Worm (Caenorhabditis elegans) whole organism, L1 larva: ENCODE data around the gene srt-7.
"Not testable (repeated sequence)": the region's sequence is repeated elsewhere in the genome, so short reads cannot be mapped to it uniquely, and the experiment has no call there.

ENCODE experiments used
- C16A3.4 ChIP-seq: fragments of 150-350 bp; optimal IDR thresholded peaks from 2 replicates; lab custom pipeline; 2014; ENCODE audit warnings: missing biosample characterization, missing genetic modification characterization
- C34B4.2 ChIP-seq: sonication (generic microtip); optimal IDR thresholded peaks from 2 replicates; lab custom pipeline; 2017; ENCODE audit warnings: mild to moderate bottlenecking, missing genetic modification characterization, missing compliant biosample characterization
- alr-1 ChIP-seq: fragments of 200-800 bp; sonication (Bioruptor generic); optimal IDR thresholded peaks from 2 replicates; lab custom pipeline; 2018; ENCODE audit warnings: borderline replicate concordance, mild to moderate bottlenecking, missing genetic modification characterization, missing compliant biosample characterization
- aly-2 ChIP-seq: fragments of 150-350 bp; optimal IDR thresholded peaks from 2 replicates; lab custom pipeline; 2014; ENCODE audit warnings: missing biosample characterization, missing genetic modification characterization
- ama-1 ChIP-seq: fragments of 150-350 bp; optimal IDR thresholded peaks from 2 replicates; lab custom pipeline; 2014
- blmp-1 ChIP-seq: fragments of 150-350 bp; optimal IDR thresholded peaks from 2 replicates; lab custom pipeline; 2014; ENCODE audit warnings: missing biosample characterization, missing genetic modification characterization
- ceh-90 ChIP-seq: sonication (generic microtip); optimal IDR thresholded peaks from 2 replicates; lab custom pipeline; 2016; ENCODE audit warnings: missing genetic modification characterization, missing compliant biosample characterization
- dpl-1 ChIP-seq, 3 experiments: fragments of 150-350 bp in 2 of 3; sonication (generic microtip) in 1 of 3; optimal IDR thresholded peaks; 2 replicates each; lab custom pipeline; 2014 to 2017; ENCODE audit warnings: missing biosample characterization in 3 of 3, missing genetic modification characterization in 3 of 3, missing genetic modification reagents in 3 of 3
- efl-1 ChIP-seq, 4 experiments: fragments of 150-350 bp; optimal IDR thresholded peaks in 3 of 4; peaks in 1 of 4; 1 replicate in 1 of 4; 2 replicates in 3 of 4; lab custom pipeline; 2014; ENCODE audit warnings: missing biosample characterization in 2 of 4, missing genetic modification characterization in 2 of 4, missing genetic modification reagents in 2 of 4
- elt-2 ChIP-seq: sonication (generic microtip); optimal IDR thresholded peaks from 2 replicates; lab custom pipeline; 2016; ENCODE audit warnings: missing genetic modification characterization, mild to moderate bottlenecking, inconsistent platforms, missing compliant biosample characterization, missing genetic modification reagents
- fkh-8 ChIP-seq: sonication (generic microtip); optimal IDR thresholded peaks from 2 replicates; lab custom pipeline; 2016; ENCODE audit warnings: mild to moderate bottlenecking, missing genetic modification characterization, missing compliant biosample characterization
- fos-1 ChIP-seq: fragments of 150-350 bp; optimal IDR thresholded peaks from 2 replicates; lab custom pipeline; 2014; ENCODE audit warnings: missing biosample characterization, missing genetic modification characterization
- hpl-2 ChIP-seq: fragments of 150-350 bp; optimal IDR thresholded peaks from 2 replicates; lab custom pipeline; 2014; ENCODE audit warnings: missing biosample characterization, missing genetic modification reagents, missing genetic modification characterization
- lin-13 ChIP-seq: fragments of 150-350 bp; optimal IDR thresholded peaks from 2 replicates; lab custom pipeline; 2014; ENCODE audit warnings: missing biosample characterization, missing genetic modification reagents, missing genetic modification characterization
- lir-3 ChIP-seq: sonication (generic microtip); optimal IDR thresholded peaks from 2 replicates; lab custom pipeline; 2016; ENCODE audit warnings: mild to moderate bottlenecking, missing genetic modification characterization, moderate library complexity, missing compliant biosample characterization; ENCODE audit not compliant: poor library complexity
- lsy-2 ChIP-seq, 2 experiments: fragments of 150-350 bp; optimal IDR thresholded peaks; 2 replicates each; lab custom pipeline; 2014; ENCODE audit warnings: missing biosample characterization in 2 of 2, missing genetic modification characterization in 2 of 2
- mep-1 ChIP-seq: fragments of 150-350 bp; optimal IDR thresholded peaks from 2 replicates; lab custom pipeline; 2014; ENCODE audit warnings: missing biosample characterization, missing genetic modification characterization
- nhr-71 ChIP-seq: sonication (generic microtip); optimal IDR thresholded peaks from 2 replicates; lab custom pipeline; 2016; ENCODE audit warnings: mild to moderate bottlenecking, missing genetic modification characterization, moderate library complexity, missing compliant biosample characterization
- nhr-77 ChIP-seq: fragments of 150-350 bp; optimal IDR thresholded peaks from 2 replicates; lab custom pipeline; 2014; ENCODE audit warnings: missing biosample characterization, missing genetic modification characterization
- nhr-90 ChIP-seq: sonication (generic microtip); optimal IDR thresholded peaks from 2 replicates; lab custom pipeline; 2016; ENCODE audit warnings: mild to moderate bottlenecking, missing genetic modification characterization, missing compliant biosample characterization; ENCODE audit not compliant: poor library complexity
- pag-3 ChIP-seq: sonication (generic microtip); optimal IDR thresholded peaks from 2 replicates; lab custom pipeline; 2017; ENCODE audit warnings: missing genetic modification characterization, mild to moderate bottlenecking, missing compliant biosample characterization, antibody characterized with exemption, borderline replicate concordance; ENCODE audit not compliant: insufficient read depth
- pqm-1 ChIP-seq: sonication (generic microtip); optimal IDR thresholded peaks from 3 replicates; lab custom pipeline; 2017; ENCODE audit warnings: missing biosample characterization, missing genetic modification characterization
- snpc-4 ChIP-seq: fragments of 150-350 bp; optimal IDR thresholded peaks from 2 replicates; lab custom pipeline; 2014; ENCODE audit warnings: missing biosample characterization, missing genetic modification characterization
- sox-4 ChIP-seq: sonication (generic microtip); optimal IDR thresholded peaks from 2 replicates; lab custom pipeline; 2016; ENCODE audit warnings: missing genetic modification characterization, missing compliant biosample characterization
- sup-37 ChIP-seq: fragments of 200-800 bp; sonication (Bioruptor generic); optimal IDR thresholded peaks from 2 replicates; lab custom pipeline; 2018; ENCODE audit warnings: mild to moderate bottlenecking, missing genetic modification characterization, missing compliant biosample characterization
- swsn-7 ChIP-seq: sonication (generic microtip); optimal IDR thresholded peaks from 2 replicates; lab custom pipeline; 2016; ENCODE audit warnings: missing genetic modification characterization, missing compliant biosample characterization
- tlp-1 ChIP-seq: fragments of 150-350 bp; optimal IDR thresholded peaks from 2 replicates; lab custom pipeline; 2014; ENCODE audit warnings: missing biosample characterization, missing genetic modification characterization
- vab-15 ChIP-seq: sonication (generic microtip); optimal IDR thresholded peaks from 2 replicates; lab custom pipeline; 2017; ENCODE audit warnings: missing genotype, mild to moderate bottlenecking, missing genetic modification characterization, missing compliant biosample characterization
- zip-4 ChIP-seq: fragments of 200-800 bp; sonication (Bioruptor generic); optimal IDR thresholded peaks from 2 replicates; lab custom pipeline; 2018; ENCODE audit warnings: mild to moderate bottlenecking, missing genetic modification characterization, moderate library complexity, missing compliant biosample characterization
- ztf-4 ChIP-seq: fragments of 150-350 bp; optimal IDR thresholded peaks from 2 replicates; lab custom pipeline; 2014; ENCODE audit warnings: missing biosample characterization, missing genetic modification characterization

srt-7 gene

ce11 chrV:3054254-3054653, 27.3 kb upstream of the srt-7 start, which contains the start of gene C50H11.8:
C50H11.8 (plus strand) TSS chrV:3054554.
- TF ChIP-seq zip-4 (GFP tag; lab: Kevin White, UChicago): no peak
- TF ChIP-seq nhr-90: no peak
- TF ChIP-seq lir-3: no peak
- TF ChIP-seq ztf-4 (tag; lab: Kevin White, UChicago): no peak
- TF ChIP-seq efl-1 (optimal IDR thresholded peaks at IDR 0.05; lab: Kevin White, UChicago): no peak
- peak in 1 of 2 experiments; percentile 18 for TF ChIP-seq efl-1 (GFP tag; optimal IDR thresholded peaks at IDR 0.05 in 1 of 2; lab: Kevin White, UChicago)
- TF ChIP-seq, all 84 proteins: peak for 1

- TF ChIP-seq ama-1: no peak
- TF ChIP-seq fkh-8 (tag; lab: Kevin White, UChicago): no peak
- no peak for TF ChIP-seq mep-1 (tag; lab: Kevin White, UChicago)
- no peak for TF ChIP-seq C16A3.4 (tag; lab: Kevin White, UChicago)
- no peak for TF ChIP-seq nhr-71 (tag; lab: Kevin White, UChicago)
- TF ChIP-seq blmp-1 (tag; lab: Kevin White, UChicago): no peak
- TF ChIP-seq C34B4.2 (tag; lab: Kevin White, UChicago): no peak
- no peak for TF ChIP-seq alr-1 (tag; lab: Kevin White, UChicago)
- TF ChIP-seq, all 84 proteins: peak for 0
These were observed 22.6 kb upstream of the srt-7 start, which contains the start of gene str-244 for ce11 chrV:3058996-3059395. str-244 (minus strand) TSS chrV:3059096.

ce11 chrV:3062078-3062477, 19.5 kb upstream of the srt-7 start, which contains the start of gene srt-15:
srt-15 (minus strand) TSS chrV:3062178.
- TF ChIP-seq aly-2 (no peak), swsn-7 (no peak), C34B4.2 (tag; lab: Kevin White, UChicago) (no peak)

ce11 chrV:3064418-3064817, 17.2 kb upstream of the srt-7 start, which contains the start of gene srt-16:
srt-16 (minus strand) TSS chrV:3064518.
- not testable (repeated sequence) for TF ChIP-seq lsy-2 (tag; optimal IDR thresholded peaks at IDR 0.05; lab: Kevin White, UChicago); snpc-4; lin-13 (GFP tag; lab: Kevin White, UChicago)

- TF ChIP-seq efl-1 (optimal IDR thresholded peaks at IDR 0.05; lab: Kevin White, UChicago) (no peak), efl-1 (GFP tag; optimal IDR thresholded peaks at IDR 0.05 in 1 of 2; lab: Kevin White, UChicago) (no peak), nhr-77 (no peak), zip-4 (GFP tag; lab: Kevin White, UChicago) (no peak), fos-1 (tag; lab: Kevin White, UChicago) (no peak), pqm-1 (tag; lab: Kevin White, UChicago) (no peak), blmp-1 (tag; lab: Kevin White, UChicago) (no peak), elt-2 (tag; lab: Kevin White, UChicago) (no peak), sup-37 (no peak), dpl-1 (GFP tag; optimal IDR thresholded peaks at IDR 0.05; lab: Kevin White, UChicago) (no peak), vab-15 (tag; lab: Kevin White, UChicago) (no peak), pag-3 (no peak), sox-4 (tag; lab: Kevin White, UChicago) (no peak), ceh-90 (tag; lab: Kevin White, UChicago) (no peak), tlp-1 (tag; lab: Kevin White, UChicago) (no peak)
- TF ChIP-seq, all 84 proteins: peak for 0
These were observed 15.6 kb upstream of the srt-7 start, which contains the start of gene srh-185 for ce11 chrV:3065928-3066327. srh-185 (plus strand) TSS chrV:3066228.

- TF ChIP-seq hpl-2 (GFP tag; lab: Kevin White, UChicago) (no peak), blmp-1 (tag; lab: Kevin White, UChicago) (no peak)
These were observed 12.5 kb upstream of the srt-7 start, which contains the start of gene str-40 for ce11 chrV:3069101-3069500. str-40 (minus strand) TSS chrV:3069201.
